Fruit fly (Drosophila melanogaster) whole organism, embryonic: Measurements from ENCODE around the gene Spec2.

Experiments
- CG18011 ChIP-seq: fragments of 200-800 bp; sonication (Bioruptor generic); optimal IDR thresholded peaks from 2 replicates; lab custom pipeline; 2017; ENCODE audit warnings: missing biosample characterization, missing genetic modification characterization, mild to moderate bottlenecking, moderate library complexity, missing genotype
- MESR4 ChIP-seq: fragments of 200-800 bp; sonication (Bioruptor generic); optimal IDR thresholded peaks from 2 replicates; lab custom pipeline; 2018; ENCODE audit warnings: missing biosample characterization, mild to moderate bottlenecking, missing genetic modification characterization, moderate library complexity
- Side ChIP-seq: fragments of 200-800 bp; sonication (Bioruptor generic); optimal IDR thresholded peaks from 2 replicates; lab custom pipeline; 2016; ENCODE audit warnings: missing biosample characterization, missing genetic modification characterization
- Stat92E ChIP-seq, 3 experiments: fragments of >200 bp in 2 of 3; fragments of 200-800 bp in 1 of 3; sonication (Bioruptor generic) in 1 of 3; optimal IDR thresholded peaks; 2 replicates each; lab custom pipeline; 2017 to 2019; ENCODE audit warnings: missing biosample characterization in 3 of 3, missing genetic modification characterization in 3 of 3, mild to moderate bottlenecking in 1 of 3, moderate library complexity in 1 of 3
- pfk ChIP-seq: fragments of 200-800 bp; sonication (Bioruptor generic); optimal IDR thresholded peaks from 2 replicates; lab custom pipeline; 2018; ENCODE audit warnings: missing biosample characterization, mild to moderate bottlenecking, missing genetic modification characterization, moderate library complexity
- seq ChIP-seq: fragments of 200-800 bp; sonication (Bioruptor generic); IDR thresholded peaks from 2 replicates; pipeline ENCODE4 v1.3.6; 2022; ENCODE audit warnings: missing biosample characterization, missing genetic modification characterization
- zf30C ChIP-seq: fragments of 200-800 bp; sonication (Bioruptor generic); optimal IDR thresholded peaks from 3 replicates; lab custom pipeline; 2018; ENCODE audit warnings: missing biosample characterization, mild to moderate bottlenecking, missing genetic modification characterization

- TF ChIP-seq Side (peak; percentile 77), zf30C (peak; percentile 44), seq (no peak), pfk (peak; percentile 86), Stat92E (GFP tag; optimal IDR thresholded peaks at IDR 0.05; lab: Kevin White, UChicago) (peak in 1 of 3 experiments; percentile 78), MESR4 (GFP tag; lab: Kevin White, UChicago) (peak; percentile 49), CG18011 (GFP tag; lab: Kevin White, UChicago) (peak; percentile 32)
These were observed 817 bp downstream of the Spec2 start for dm6 chr3R:5622985-5623630.
